Worm (Caenorhabditis elegans) whole organism, L1 larva: Measurements from ENCODE around the gene ZC262.4.

Experiments
- C16A3.4 ChIP-seq: fragments of 150-350 bp; optimal IDR thresholded peaks from 2 replicates; lab custom pipeline; 2014; ENCODE audit warnings: missing biosample characterization, missing genetic modification characterization
- ama-1 ChIP-seq: fragments of 150-350 bp; optimal IDR thresholded peaks from 2 replicates; lab custom pipeline; 2014
- elt-3 ChIP-seq, 6 experiments: fragments of 150-350 bp in 1 of 6; sonication (generic microtip); optimal IDR thresholded peaks; 2 replicates each; lab custom pipeline; 2017 to 2018; ENCODE audit warnings: missing biosample characterization in 6 of 6, missing genetic modification characterization in 6 of 6, inconsistent platforms in 1 of 6
- fkh-4 ChIP-seq: sonication (generic microtip); optimal IDR thresholded peaks from 2 replicates; lab custom pipeline; 2016; ENCODE audit warnings: missing compliant biosample characterization, missing genetic modification characterization, borderline replicate concordance
- fos-1 ChIP-seq: fragments of 150-350 bp; optimal IDR thresholded peaks from 2 replicates; lab custom pipeline; 2014; ENCODE audit warnings: missing biosample characterization, missing genetic modification characterization
- mab-9 ChIP-seq: fragments of 200-800 bp; sonication (Bioruptor generic); IDR thresholded peaks from 2 replicates; pipeline ENCODE4 v1.3.6; 2022; ENCODE audit warnings: missing genetic modification reagents, missing genetic modification characterization, missing compliant biosample characterization
- nhr-12 ChIP-seq: sonication (generic microtip); optimal IDR thresholded peaks from 2 replicates; lab custom pipeline; 2017; ENCODE audit warnings: missing biosample characterization, missing genetic modification characterization
- nhr-28 ChIP-seq: fragments of 150-350 bp; optimal IDR thresholded peaks from 2 replicates; lab custom pipeline; 2014; ENCODE audit warnings: missing biosample characterization, missing genetic modification characterization
- tlp-1 ChIP-seq: fragments of 150-350 bp; optimal IDR thresholded peaks from 2 replicates; lab custom pipeline; 2014; ENCODE audit warnings: missing biosample characterization, missing genetic modification characterization

DNA sequence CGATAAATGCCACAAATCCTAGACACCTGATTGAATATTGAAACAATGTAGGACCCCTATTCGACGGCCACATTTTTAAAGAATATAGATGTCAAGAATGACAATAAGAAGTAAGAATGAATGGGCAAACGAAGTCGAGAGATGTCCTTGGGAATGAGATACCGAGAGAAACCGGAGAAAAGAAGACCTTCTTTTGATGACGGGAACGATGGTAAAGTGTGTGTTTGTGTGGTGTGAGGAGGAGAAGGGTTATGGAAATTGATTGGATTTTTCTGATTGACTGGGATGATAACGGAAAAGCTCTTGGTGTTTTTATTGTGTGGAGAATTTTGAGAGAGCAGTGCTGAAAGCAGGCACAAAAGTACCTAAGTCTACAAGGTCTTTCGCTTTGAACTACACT, 34.3 kb upstream of the ZC262.4 start, which contains the start of gene R05D3.9:
- TF ChIP-seq elt-3 (tag; optimal IDR thresholded peaks at IDR 0.05; lab: Kevin White, UChicago) (no peak), fos-1 (no peak), fkh-4 (tag; lab: Kevin White, UChicago) (no peak), C16A3.4 (tag; lab: Kevin White, UChicago) (no peak), mab-9 (GFP tag; lab: Robert Waterston, UW) (no peak), nhr-28 (tag; lab: Kevin White, UChicago) (no peak), nhr-12 (tag; lab: Kevin White, UChicago) (no peak), ama-1 (lab: Kevin White, UChicago) (no peak), tlp-1 (tag; lab: Kevin White, UChicago) (no peak)
